Worm (Caenorhabditis elegans) whole organism, late embryonic: ENCODE results near the gene F07C6.6.

Experiments
- fkh-10 ChIP-seq: fragments of 150-350 bp; optimal IDR thresholded peaks from 2 replicates; lab custom pipeline; 2014; ENCODE audit warnings: missing biosample characterization, missing genetic modification reagents, missing genetic modification characterization
- nfya-1 ChIP-seq: sonication (generic microtip); optimal IDR thresholded peaks from 2 replicates; lab custom pipeline; 2017; ENCODE audit warnings: missing genetic modification characterization, mild to moderate bottlenecking, missing compliant biosample characterization, antibody characterized with exemption, moderate library complexity
- tbx-7 ChIP-seq: sonication (generic microtip); optimal IDR thresholded peaks from 2 replicates; lab custom pipeline; 2016; ENCODE audit warnings: missing genotype, missing genetic modification characterization, missing compliant biosample characterization

- TF ChIP-seq nfya-1 (tag; lab: Kevin White, UChicago) (no peak), fkh-10 (GFP tag; lab: Kevin White, UChicago) (no peak), tbx-7 (tag; lab: Kevin White, UChicago) (no peak)
Measured at ce11 chrIV:12792494-12792893, at the start of gene F07C6.6.
